Fruit fly (Drosophila melanogaster) whole organism, embryonic: ENCODE results near the gene hfp.

Experiments used
- Asciz ChIP-seq: fragments of 200-800 bp; sonication (Bioruptor generic); optimal IDR thresholded peaks from 2 replicates; lab custom pipeline; 2017; ENCODE audit warnings: missing biosample characterization, mild to moderate bottlenecking, missing genetic modification characterization, missing genetic modification reagents
- Blimp-1 ChIP-seq: fragments of 200-800 bp; sonication (Bioruptor generic); optimal IDR thresholded peaks from 3 replicates; lab custom pipeline; 2018; ENCODE audit warnings: missing biosample characterization, missing genetic modification characterization, mild to moderate bottlenecking, moderate library complexity, missing genetic modification reagents
- CG10274 ChIP-seq: fragments of 200-800 bp; sonication (Bioruptor generic); optimal IDR thresholded peaks from 3 replicates; lab custom pipeline; 2017; ENCODE audit warnings: missing biosample characterization, mild to moderate bottlenecking, missing genetic modification characterization
- CG12155 ChIP-seq: fragments of 200-800 bp; sonication (Bioruptor generic); optimal IDR thresholded peaks from 3 replicates; lab custom pipeline; 2016; ENCODE audit warnings: missing biosample characterization, missing genetic modification characterization
- CG12236 ChIP-seq: fragments of 200-800 bp; sonication (Bioruptor generic); optimal IDR thresholded peaks from 2 replicates; lab custom pipeline; 2016; ENCODE audit warnings: missing biosample characterization, missing genetic modification characterization
- CG13123 ChIP-seq: fragments of 200-800 bp; sonication (Bioruptor generic); optimal IDR thresholded peaks from 2 replicates; lab custom pipeline; 2016; ENCODE audit warnings: missing biosample characterization, missing genetic modification characterization
- CG14014 ChIP-seq: fragments of 200-800 bp; sonication (Bioruptor generic); IDR thresholded peaks from 2 replicates; pipeline ENCODE4 v1.3.6; 2022; ENCODE audit warnings: missing biosample characterization, missing genetic modification characterization
- CG15269 ChIP-seq: fragments of 200-800 bp; sonication (Bioruptor generic); optimal IDR thresholded peaks from 2 replicates; lab custom pipeline; 2018; ENCODE audit warnings: missing biosample characterization, mild to moderate bottlenecking, missing genetic modification characterization, moderate library complexity
- CG15479 ChIP-seq: fragments of 200-800 bp; sonication (Bioruptor generic); optimal IDR thresholded peaks from 3 replicates; lab custom pipeline; 2019; ENCODE audit warnings: missing biosample characterization, mild to moderate bottlenecking, missing genetic modification characterization, moderate library complexity
- CG2199 ChIP-seq: fragments of 200-800 bp; sonication (Bioruptor generic); IDR thresholded peaks from 3 replicates; pipeline ENCODE4 v1.3.6; 2022; ENCODE audit warnings: missing biosample characterization, missing genetic modification characterization
- CG31388 ChIP-seq: fragments of 200-800 bp; sonication (Bioruptor generic); optimal IDR thresholded peaks from 2 replicates; lab custom pipeline; 2016; ENCODE audit warnings: missing biosample characterization, missing genetic modification characterization
- CG3995 ChIP-seq: fragments of 200-800 bp; sonication (Bioruptor generic); optimal IDR thresholded peaks from 3 replicates; lab custom pipeline; 2016; ENCODE audit warnings: missing biosample characterization, missing genetic modification characterization
- CG7839 ChIP-seq: fragments of 200-800 bp; sonication (Bioruptor generic); optimal IDR thresholded peaks from 3 replicates; lab custom pipeline; 2018; ENCODE audit warnings: missing biosample characterization, mild to moderate bottlenecking, missing genetic modification characterization, moderate library complexity
- CG8388 ChIP-seq: fragments of 200-800 bp; sonication (Bioruptor generic); optimal IDR thresholded peaks from 2 replicates; lab custom pipeline; 2019; ENCODE audit warnings: missing biosample characterization, mild to moderate bottlenecking, missing genetic modification characterization, moderate library complexity
- CG8765 ChIP-seq: fragments of 200-800 bp; sonication (Bioruptor generic); IDR thresholded peaks from 2 replicates; pipeline ENCODE4 v1.3.6; 2022; ENCODE audit warnings: missing biosample characterization, missing genetic modification characterization
- Deaf1 ChIP-seq: fragments of 200-800 bp; optimal IDR thresholded peaks from 3 replicates; lab custom pipeline; 2019; ENCODE audit warnings: missing biosample characterization, mild to moderate bottlenecking, missing genetic modification characterization, moderate library complexity
- Dfd ChIP-seq, 2 experiments: fragments of >200 bp; optimal IDR thresholded peaks; 2 replicates each; lab custom pipeline; 2017; ENCODE audit warnings: missing biosample characterization in 2 of 2, missing genetic modification characterization in 2 of 2
- Drgx ChIP-seq: fragments of 200-800 bp; sonication (Bioruptor generic); IDR thresholded peaks from 2 replicates; pipeline ENCODE4 v1.3.6; 2022; ENCODE audit warnings: missing biosample characterization, missing genetic modification characterization
- ERR ChIP-seq: fragments of 200-800 bp; sonication (Bioruptor generic); optimal IDR thresholded peaks from 2 replicates; lab custom pipeline; 2016; ENCODE audit warnings: missing biosample characterization, missing genetic modification characterization
- Lhr ChIP-seq: fragments of 200-800 bp; sonication (Bioruptor generic); optimal IDR thresholded peaks from 3 replicates; lab custom pipeline; 2017; ENCODE audit warnings: mild to moderate bottlenecking, missing biosample characterization, missing genetic modification reagents, missing genetic modification characterization
- Nf-YB ChIP-seq: fragments of 200-800 bp; sonication (Bioruptor generic); optimal IDR thresholded peaks from 3 replicates; lab custom pipeline; 2019; ENCODE audit warnings: missing biosample characterization, mild to moderate bottlenecking, missing genetic modification characterization, moderate library complexity
- PHDP ChIP-seq: fragments of 200-800 bp; sonication (Bioruptor generic); optimal IDR thresholded peaks from 3 replicates; lab custom pipeline; 2018; ENCODE audit warnings: missing biosample characterization, mild to moderate bottlenecking, missing genetic modification characterization, moderate library complexity
- Stat92E ChIP-seq, 3 experiments: fragments of >200 bp in 2 of 3; fragments of 200-800 bp in 1 of 3; sonication (Bioruptor generic) in 1 of 3; optimal IDR thresholded peaks; 2 replicates each; lab custom pipeline; 2017 to 2019; ENCODE audit warnings: missing biosample characterization in 3 of 3, missing genetic modification characterization in 3 of 3, mild to moderate bottlenecking in 1 of 3, moderate library complexity in 1 of 3
- abd-A ChIP-seq: fragments of 200-800 bp; sonication (Bioruptor generic); optimal IDR thresholded peaks from 3 replicates; lab custom pipeline; 2019; ENCODE audit warnings: missing biosample characterization, mild to moderate bottlenecking, missing genetic modification characterization, moderate library complexity
- ara ChIP-seq: fragments of 200-800 bp; sonication (Bioruptor generic); IDR thresholded peaks from 2 replicates; pipeline ENCODE4 v1.3.6; 2022; ENCODE audit warnings: missing biosample characterization, missing genetic modification characterization
- ase ChIP-seq: fragments of 200-800 bp; sonication (Bioruptor generic); IDR thresholded peaks from 3 replicates; pipeline ENCODE4 v1.3.6; 2022; ENCODE audit warnings: missing biosample characterization, missing genetic modification characterization
- ash1 ChIP-seq: fragments of 200-800 bp; sonication (Bioruptor generic); optimal IDR thresholded peaks from 2 replicates; lab custom pipeline; 2018; ENCODE audit warnings: missing biosample characterization, mild to moderate bottlenecking, missing genetic modification characterization
- cad ChIP-seq: fragments of >200 bp; optimal IDR thresholded peaks from 2 replicates; lab custom pipeline; 2017; ENCODE audit warnings: missing biosample characterization, missing genetic modification characterization
- crol ChIP-seq: fragments of 200-800 bp; sonication (Bioruptor generic); IDR thresholded peaks from 2 replicates; pipeline ENCODE4 v1.3.6; 2022; ENCODE audit warnings: missing biosample characterization, missing genetic modification characterization
- esg ChIP-seq: fragments of 200-800 bp; sonication (Bioruptor generic); conservative IDR thresholded peaks from 2 replicates; pipeline ENCODE4 v1.3.6; 2022; ENCODE audit warnings: missing biosample characterization, missing genetic modification characterization
- grn ChIP-seq: fragments of 200-800 bp; sonication (Bioruptor generic); optimal IDR thresholded peaks from 3 replicates; lab custom pipeline; 2017; ENCODE audit warnings: missing biosample characterization, missing genetic modification characterization
- gsb ChIP-seq: fragments of 200-800 bp; sonication (Bioruptor generic); IDR thresholded peaks from 2 replicates; pipeline ENCODE4 v1.3.6; 2022; ENCODE audit warnings: missing biosample characterization, missing genetic modification characterization
- hth ChIP-seq: fragments of >200 bp; optimal IDR thresholded peaks from 2 replicates; lab custom pipeline; 2017; ENCODE audit warnings: inconsistent platforms
- ken ChIP-seq: fragments of 200-800 bp; sonication (Bioruptor generic); IDR thresholded peaks from 3 replicates; pipeline ENCODE4 v1.3.6; 2022; ENCODE audit warnings: missing biosample characterization, missing genetic modification characterization
- kni ChIP-seq: fragments of 200-800 bp; sonication (Bioruptor generic); optimal IDR thresholded peaks from 3 replicates; lab custom pipeline; 2017; ENCODE audit warnings: mild to moderate bottlenecking, missing biosample characterization, missing genetic modification reagents, missing genetic modification characterization
- lbe ChIP-seq: fragments of 200-800 bp; sonication (Bioruptor generic); optimal IDR thresholded peaks from 2 replicates; lab custom pipeline; 2016; ENCODE audit warnings: missing biosample characterization, mild to moderate bottlenecking, missing genetic modification characterization
- nerfin-1 ChIP-seq: fragments of 200-800 bp; sonication (Bioruptor generic); optimal IDR thresholded peaks from 3 replicates; lab custom pipeline; 2019; ENCODE audit warnings: missing biosample characterization, mild to moderate bottlenecking, missing genetic modification characterization, moderate library complexity
- nerfin-2 ChIP-seq: fragments of 200-800 bp; sonication (Bioruptor generic); IDR thresholded peaks from 2 replicates; pipeline ENCODE4 v1.3.6; 2022; ENCODE audit warnings: missing biosample characterization, missing genetic modification characterization; ENCODE audit not compliant: partially characterized antibody
- prd ChIP-seq, 3 experiments: fragments of >200 bp in 2 of 3; fragments of 200-800 bp in 1 of 3; sonication (Bioruptor generic) in 1 of 3; optimal IDR thresholded peaks in 2 of 3; IDR thresholded peaks in 1 of 3; 2 replicates in 2 of 3; 3 replicates in 1 of 3; pipeline versions ENCODE4 v1.3.6 to Lab custom; 2017 to 2022; ENCODE audit warnings: missing biosample characterization in 1 of 3, missing genetic modification characterization in 1 of 3
- sqz ChIP-seq: fragments of 200-800 bp; sonication (Bioruptor generic); optimal IDR thresholded peaks from 3 replicates; lab custom pipeline; 2018; ENCODE audit warnings: missing biosample characterization, mild to moderate bottlenecking, missing genetic modification characterization

The hfp gene

DNA sequence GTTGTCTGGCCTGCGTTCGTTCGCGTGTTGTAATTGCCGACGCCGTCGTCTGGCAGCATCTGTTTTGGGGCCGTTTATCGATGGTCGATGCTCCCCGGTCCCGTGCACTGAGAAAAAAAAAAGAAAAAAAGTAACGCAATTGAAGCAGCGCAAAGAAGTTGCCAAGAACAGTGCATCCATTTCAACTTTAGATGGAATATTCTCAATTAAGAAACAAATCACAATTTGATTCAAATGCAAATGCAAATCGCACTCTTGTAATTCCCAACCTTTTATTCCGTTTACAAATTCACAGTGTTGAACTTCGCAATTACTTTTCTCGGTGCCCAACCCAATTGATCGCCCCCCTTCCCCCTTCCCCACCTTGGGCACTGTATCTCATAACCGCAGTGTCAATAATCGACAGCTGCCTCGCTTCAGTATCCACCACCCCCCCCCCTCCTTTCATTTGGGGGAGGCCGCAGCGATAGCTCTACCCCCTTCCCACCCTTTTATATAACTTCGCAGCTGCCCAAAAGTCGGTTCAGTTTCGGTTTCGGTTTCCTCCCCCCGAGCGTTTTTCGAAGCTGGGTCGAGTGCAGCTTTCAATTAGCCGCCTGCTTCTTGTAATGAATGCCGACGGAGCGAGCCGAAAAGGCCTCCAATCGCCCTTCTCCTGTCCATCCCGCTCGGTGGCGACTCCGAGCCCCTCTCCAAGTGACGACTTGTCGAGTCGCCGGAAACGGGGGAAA, 44.2 kb downstream of the hfp start:
- TF ChIP-seq CG15269 (no peak), Deaf1 (peak; percentile 6), crol (peak; percentile 82), lbe (GFP tag; lab: Kevin White, UChicago) (peak; percentile 34)

DNA sequence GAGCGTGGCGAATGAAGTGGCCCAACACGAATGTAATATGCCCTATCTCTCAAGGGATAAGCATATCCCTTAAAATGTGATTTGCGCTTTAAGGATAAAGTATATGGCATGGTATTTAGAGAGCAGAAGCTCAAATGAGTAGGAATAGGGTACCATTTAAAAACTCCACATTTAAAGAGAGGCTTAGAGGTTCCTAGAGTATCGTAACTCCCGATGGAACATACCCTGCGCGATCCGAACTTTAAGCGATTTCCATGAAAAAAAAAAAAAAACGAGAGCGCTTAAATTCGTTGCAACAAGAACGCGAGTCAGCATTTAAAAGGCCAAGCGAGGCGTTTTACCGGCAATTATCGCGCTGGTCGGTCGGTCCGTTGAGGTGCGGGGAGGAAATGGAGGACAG, 45.1 kb downstream of the hfp start:
- TF ChIP-seq CG12155 (GFP tag; lab: Kevin White, UChicago) (no peak), CG8765 (GFP tag; lab: Robert Waterston, UW) (0 out of 2 replicates have a peak, but pooled peaks have one; percentile 18)

DNA sequence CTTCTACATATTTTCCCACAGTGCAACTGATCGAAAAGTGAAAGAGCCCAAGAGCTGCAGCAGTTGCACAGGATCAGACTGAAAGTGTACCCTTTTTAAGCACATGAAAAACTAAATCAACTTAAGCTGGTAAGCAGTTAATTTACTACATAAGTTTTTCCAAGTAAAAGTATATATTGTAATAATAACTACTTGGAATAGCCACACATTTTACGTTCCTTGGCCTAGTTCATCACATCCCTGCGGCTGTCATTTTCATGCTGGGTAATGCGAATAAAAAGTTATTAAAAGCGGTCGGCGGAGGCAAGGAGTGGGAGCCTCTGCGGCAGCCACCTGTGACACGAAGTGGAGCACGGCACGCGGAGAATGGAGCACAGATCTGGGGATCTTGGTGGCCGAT, 51.5 kb downstream of the hfp start:
- TF ChIP-seq ara (GFP tag; lab: Robert Waterston, UW) (0 out of 2 replicates have a peak, but pooled peaks have one; percentile 9), Lhr (GFP tag; lab: Kevin White, UChicago) (no peak), Drgx (0 out of 2 replicates have a peak, but pooled peaks have one; percentile 28), nerfin-2 (GFP tag; lab: Robert Waterston, UW) (no peak), nerfin-1 (no peak), gsb (GFP tag; lab: Robert Waterston, UW) (no peak), Blimp-1 (GFP tag; lab: Kevin White, UChicago) (no peak), CG2199 (no peak), Asciz (GFP tag; lab: Kevin White, UChicago) (no peak), prd (optimal IDR thresholded peaks at IDR 0.05; lab: Kevin White, UChicago) (no peak), prd (GFP tag; IDR thresholded peaks at IDR 0.05; lab: Robert Waterston, UW) (peak; percentile 18; the same call in 1 of the 3 replicates)

DNA sequence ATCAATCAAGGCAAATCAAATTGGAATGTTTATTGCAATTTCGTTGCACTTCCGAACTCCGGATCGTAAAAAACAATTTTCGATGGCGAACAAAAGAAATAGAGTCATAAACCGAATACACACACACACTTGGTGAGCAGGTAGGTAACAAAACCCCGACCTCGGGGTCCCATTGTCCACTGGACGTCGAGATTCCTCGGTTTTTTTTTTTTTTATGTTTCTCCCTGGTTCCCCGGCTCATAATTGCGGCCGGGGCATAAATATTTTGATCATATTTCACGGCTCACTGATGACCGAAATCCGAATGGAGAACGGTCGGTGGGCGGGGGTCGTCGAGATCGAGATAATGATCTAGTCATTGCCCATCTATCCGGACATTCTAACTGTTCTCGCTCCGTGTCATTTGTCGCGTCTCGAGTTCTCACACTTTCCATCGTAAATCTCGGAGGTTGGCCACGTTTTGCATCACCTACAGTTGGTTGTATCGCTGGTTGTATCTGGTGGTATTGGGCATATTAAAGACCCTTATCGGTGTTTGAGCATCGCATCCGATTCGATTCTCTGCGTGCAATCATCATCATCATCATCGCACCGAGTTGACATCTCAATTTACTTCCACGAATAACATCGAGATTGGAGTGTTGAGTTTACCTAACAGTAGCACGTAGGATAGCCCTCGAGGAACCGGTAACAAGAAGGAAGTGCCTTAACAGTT, 54.4 kb downstream of the hfp start:
- TF ChIP-seq abd-A (tag; lab: Kevin White, UChicago), result peak; percentile 21
- TF ChIP-seq CG8388 (GFP tag; lab: Kevin White, UChicago), result no peak
- no peak for TF ChIP-seq CG3995 (GFP tag; lab: Kevin White, UChicago)
- TF ChIP-seq CG15479, result peak; percentile 19
- TF ChIP-seq CG13123, result no peak
- no peak for TF ChIP-seq ase (GFP tag; lab: Robert Waterston, UW)
- TF ChIP-seq CG8765 (GFP tag; lab: Robert Waterston, UW), result no peak
- TF ChIP-seq cad (GFP tag; lab: Kevin White, UChicago), result peak; percentile 83
- no peak for TF ChIP-seq CG10274 (GFP tag; lab: Kevin White, UChicago)
- TF ChIP-seq grn, result peak; percentile 91
- no peak for TF ChIP-seq ash1 (GFP tag; lab: Kevin White, UChicago)
- TF ChIP-seq CG7839, result no peak
- no peak for TF ChIP-seq Nf-YB (GFP tag; lab: Kevin White, UChicago)
- TF ChIP-seq hth (lab: Kevin White, UChicago), result no peak
- peak; percentile 70 for TF ChIP-seq kni (GFP tag; lab: Kevin White, UChicago)
- TF ChIP-seq CG14014 (GFP tag; lab: Robert Waterston, UW), result no peak
- TF ChIP-seq CG12236, result no peak
- TF ChIP-seq ERR (GFP tag; lab: Kevin White, UChicago), result no peak
- peak; percentile 56 for TF ChIP-seq sqz (GFP tag; lab: Kevin White, UChicago)
- TF ChIP-seq PHDP (tag; lab: Kevin White, UChicago), result no peak
- TF ChIP-seq Stat92E (GFP tag; optimal IDR thresholded peaks at IDR 0.05; lab: Kevin White, UChicago), result peak in 1 of 3 experiments; percentile 3
- 0 out of 3 replicates have a peak, but pooled peaks have one; percentile 13 for TF ChIP-seq ken
- no peak for TF ChIP-seq Dfd (GFP tag; optimal IDR thresholded peaks at IDR 0.05; lab: Kevin White, UChicago)
- no peak for TF ChIP-seq esg
- no peak for TF ChIP-seq CG31388
